Worm (Caenorhabditis elegans) whole organism, young adult: ENCODE data around the gene ZK792.12.

Experiments used
- F57A8.1 ChIP-seq: fragments of 200-800 bp; sonication (Bioruptor generic); optimal IDR thresholded peaks from 2 replicates; lab custom pipeline; 2018; ENCODE audit warnings: mild to moderate bottlenecking, missing genetic modification characterization, moderate library complexity, missing compliant biosample characterization
- T07F8.4 ChIP-seq: sonication (generic microtip); optimal IDR thresholded peaks from 2 replicates; lab custom pipeline; 2016; ENCODE audit warnings: mild to moderate bottlenecking, missing genetic modification characterization, moderate library complexity, missing compliant biosample characterization
- dox-1 ChIP-seq: fragments of 200-800 bp; sonication (Bioruptor generic); IDR thresholded peaks from 2 replicates; pipeline ENCODE4 v1.3.6; 2022; ENCODE audit warnings: missing genetic modification reagents, missing genetic modification characterization, missing compliant biosample characterization
- dpl-1 ChIP-seq: fragments of 150-350 bp; optimal IDR thresholded peaks from 2 replicates; lab custom pipeline; 2014; ENCODE audit warnings: missing biosample characterization, missing genetic modification reagents, missing genetic modification characterization
- unc-130 ChIP-seq: sonication (generic microtip); optimal IDR thresholded peaks from 2 replicates; lab custom pipeline; 2016; ENCODE audit warnings: missing genetic modification reagents, missing genetic modification characterization, missing compliant biosample characterization

- TF ChIP-seq dox-1 (GFP tag; lab: Robert Waterston, UW) (no peak), dpl-1 (GFP tag; lab: Kevin White, UChicago) (no peak), unc-130 (no peak), T07F8.4 (no peak), F57A8.1 (no peak)
Observed at ce11 chrIV:11655370-11655769, 38.2 kb upstream of the ZK792.12 start, which contains the start of gene ent-1.
